Fruit fly (Drosophila melanogaster) whole organism, embryonic: Measurements from ENCODE around the gene CG7362.

Experiments used
- ATbp ChIP-seq: fragments of 200-800 bp; sonication (Bioruptor generic); optimal IDR thresholded peaks from 2 replicates; lab custom pipeline; 2017; ENCODE audit warnings: missing biosample characterization, mild to moderate bottlenecking, missing genetic modification characterization, missing genetic modification reagents
- Ada2b ChIP-seq: fragments of 200-800 bp; sonication (Bioruptor generic); IDR thresholded peaks from 2 replicates; pipeline ENCODE4 v1.3.6; 2022; ENCODE audit warnings: missing biosample characterization, missing genetic modification characterization
- Antp ChIP-seq: fragments of 200-800 bp; sonication (Bioruptor generic); optimal IDR thresholded peaks from 3 replicates; lab custom pipeline; 2016; ENCODE audit warnings: missing biosample characterization, missing genetic modification characterization
- CG10321 ChIP-seq: fragments of 200-800 bp; sonication (Bioruptor generic); IDR thresholded peaks from 2 replicates; pipeline ENCODE4 v1.3.6; 2022; ENCODE audit warnings: missing biosample characterization, missing genetic modification characterization
- CG11560 ChIP-seq: fragments of 200-800 bp; sonication (Bioruptor generic); IDR thresholded peaks from 3 replicates; pipeline ENCODE4 v1.3.6; 2022; ENCODE audit warnings: missing biosample characterization, missing genetic modification characterization
- CG13775 ChIP-seq: fragments of 200-800 bp; sonication (Bioruptor generic); optimal IDR thresholded peaks from 3 replicates; lab custom pipeline; 2017; ENCODE audit warnings: missing biosample characterization, mild to moderate bottlenecking, missing genetic modification characterization
- CG14710 ChIP-seq: fragments of 200-800 bp; sonication (Bioruptor generic); optimal IDR thresholded peaks from 3 replicates; lab custom pipeline; 2019; ENCODE audit warnings: missing biosample characterization, mild to moderate bottlenecking, missing genetic modification characterization, moderate library complexity
- CG15479 ChIP-seq: fragments of 200-800 bp; sonication (Bioruptor generic); optimal IDR thresholded peaks from 3 replicates; lab custom pipeline; 2019; ENCODE audit warnings: missing biosample characterization, mild to moderate bottlenecking, missing genetic modification characterization, moderate library complexity
- CG1602 ChIP-seq: fragments of 200-800 bp; sonication (Bioruptor generic); optimal IDR thresholded peaks from 3 replicates; lab custom pipeline; 2016; ENCODE audit warnings: missing biosample characterization, missing genetic modification characterization
- CG1603 ChIP-seq: fragments of 200-800 bp; sonication (Bioruptor generic); optimal IDR thresholded peaks from 2 replicates; lab custom pipeline; 2019; ENCODE audit warnings: missing biosample characterization, mild to moderate bottlenecking, missing genetic modification characterization, moderate library complexity
- CG16815 ChIP-seq: fragments of 200-800 bp; sonication (Bioruptor generic); optimal IDR thresholded peaks from 3 replicates; lab custom pipeline; 2017; ENCODE audit warnings: missing biosample characterization, mild to moderate bottlenecking, missing genetic modification characterization
- CG1832 ChIP-seq: fragments of 200-800 bp; sonication (Bioruptor generic); optimal IDR thresholded peaks from 2 replicates; lab custom pipeline; 2017; ENCODE audit warnings: missing biosample characterization, mild to moderate bottlenecking, missing genetic modification characterization, inconsistent platforms
- CG18764 ChIP-seq: fragments of 200-800 bp; sonication (Bioruptor generic); optimal IDR thresholded peaks from 3 replicates; lab custom pipeline; 2016; ENCODE audit warnings: missing biosample characterization, missing genetic modification characterization
- CG2199 ChIP-seq: fragments of 200-800 bp; sonication (Bioruptor generic); IDR thresholded peaks from 3 replicates; pipeline ENCODE4 v1.3.6; 2022; ENCODE audit warnings: missing biosample characterization, missing genetic modification characterization
- CG2202 ChIP-seq: fragments of 200-800 bp; sonication (Bioruptor generic); optimal IDR thresholded peaks from 2 replicates; lab custom pipeline; 2018; ENCODE audit warnings: missing biosample characterization, mild to moderate bottlenecking, missing genetic modification characterization
- CG32767 ChIP-seq: fragments of 200-800 bp; sonication (Bioruptor generic); IDR thresholded peaks from 2 replicates; pipeline ENCODE4 v1.3.6; 2022; ENCODE audit warnings: missing biosample characterization, missing genetic modification characterization
- CG33557 ChIP-seq: fragments of 200-800 bp; sonication (Bioruptor generic); optimal IDR thresholded peaks from 2 replicates; lab custom pipeline; 2019; ENCODE audit warnings: missing biosample characterization, mild to moderate bottlenecking, missing genetic modification characterization, moderate library complexity
- CG4328 ChIP-seq: fragments of 200-800 bp; sonication (Bioruptor generic); optimal IDR thresholded peaks from 3 replicates; lab custom pipeline; 2017; ENCODE audit warnings: missing biosample characterization, missing genetic modification reagents, missing genetic modification characterization
- CG4854 ChIP-seq: fragments of 200-800 bp; sonication (Bioruptor generic); optimal IDR thresholded peaks from 2 replicates; lab custom pipeline; 2016; ENCODE audit warnings: missing biosample characterization, missing genetic modification characterization, inconsistent platforms
- CG7745 ChIP-seq: fragments of 200-800 bp; sonication (Bioruptor generic); optimal IDR thresholded peaks from 2 replicates; lab custom pipeline; 2018; ENCODE audit warnings: missing biosample characterization, mild to moderate bottlenecking, missing genetic modification characterization, moderate library complexity
- CG7786 ChIP-seq: fragments of 200-800 bp; sonication (Bioruptor generic); optimal IDR thresholded peaks from 2 replicates; lab custom pipeline; 2016; ENCODE audit warnings: missing biosample characterization, missing genetic modification characterization
- CG8944 ChIP-seq: fragments of 200-800 bp; sonication (Bioruptor generic); optimal IDR thresholded peaks from 3 replicates; lab custom pipeline; 2016; ENCODE audit warnings: missing biosample characterization, missing genetic modification characterization
- CG9876 ChIP-seq: fragments of 200-800 bp; sonication (Bioruptor generic); optimal IDR thresholded peaks from 2 replicates; lab custom pipeline; 2016; ENCODE audit warnings: missing biosample characterization, missing genetic modification characterization
- CTCF ChIP-seq: fragments of 200-800 bp; sonication (Bioruptor generic); optimal IDR thresholded peaks from 2 replicates; lab custom pipeline; 2017; ENCODE audit warnings: missing biosample characterization, mild to moderate bottlenecking, missing genetic modification characterization, moderate library complexity
- D19A ChIP-seq: fragments of 200-800 bp; optimal IDR thresholded peaks from 3 replicates; lab custom pipeline; 2019; ENCODE audit warnings: missing biosample characterization, mild to moderate bottlenecking, missing genetic modification characterization, moderate library complexity
- Doc3 ChIP-seq: fragments of 200-800 bp; sonication (Bioruptor generic); IDR thresholded peaks from 3 replicates; pipeline ENCODE4 v1.3.6; 2022; ENCODE audit warnings: missing biosample characterization, missing genetic modification characterization; ENCODE audit not compliant: partially characterized antibody
- H15 ChIP-seq: fragments of 200-800 bp; sonication (Bioruptor generic); IDR thresholded peaks from 3 replicates; pipeline ENCODE4 v1.3.6; 2022; ENCODE audit warnings: missing biosample characterization, missing genetic modification characterization
- HHEX ChIP-seq: fragments of 200-800 bp; sonication (Bioruptor generic); optimal IDR thresholded peaks from 3 replicates; lab custom pipeline; 2017; ENCODE audit warnings: missing biosample characterization, mild to moderate bottlenecking, missing genetic modification characterization, missing genetic modification reagents
- Hr3 ChIP-seq: fragments of 200-800 bp; sonication (Bioruptor generic); optimal IDR thresholded peaks from 3 replicates; lab custom pipeline; 2016; ENCODE audit warnings: missing biosample characterization, missing genetic modification characterization
- Max ChIP-seq: fragments of 200-800 bp; sonication (Bioruptor generic); optimal IDR thresholded peaks from 2 replicates; lab custom pipeline; 2016; ENCODE audit warnings: missing biosample characterization, mild to moderate bottlenecking, missing genetic modification characterization
- Optix ChIP-seq: fragments of 200-800 bp; sonication (Bioruptor generic); IDR thresholded peaks from 3 replicates; pipeline ENCODE4 v1.3.6; 2022; ENCODE audit warnings: missing biosample characterization, missing genetic modification characterization
- PHDP ChIP-seq: fragments of 200-800 bp; sonication (Bioruptor generic); optimal IDR thresholded peaks from 3 replicates; lab custom pipeline; 2018; ENCODE audit warnings: missing biosample characterization, mild to moderate bottlenecking, missing genetic modification characterization, moderate library complexity
- Scr ChIP-seq: fragments of 200-800 bp; sonication (Bioruptor generic); IDR thresholded peaks from 2 replicates; pipeline ENCODE4 v1.3.6; 2022; ENCODE audit warnings: missing biosample characterization, missing genetic modification characterization; ENCODE audit not compliant: partially characterized antibody
- Six4 ChIP-seq: fragments of 200-800 bp; sonication (Bioruptor generic); optimal IDR thresholded peaks from 2 replicates; lab custom pipeline; 2016; ENCODE audit warnings: missing biosample characterization, missing genetic modification characterization
- Tbp ChIP-seq: fragments of >200 bp; optimal IDR thresholded peaks from 2 replicates; lab custom pipeline; 2018; ENCODE audit warnings: missing biosample characterization, missing genetic modification characterization
- Xbp1 ChIP-seq: fragments of 200-800 bp; sonication (Bioruptor generic); optimal IDR thresholded peaks from 3 replicates; lab custom pipeline; 2016; ENCODE audit warnings: missing biosample characterization, mild to moderate bottlenecking, missing genetic modification characterization
- ci ChIP-seq: fragments of 200-800 bp; sonication (Bioruptor generic); IDR thresholded peaks from 3 replicates; pipeline ENCODE4 v1.3.6; 2022; ENCODE audit warnings: missing biosample characterization, missing genetic modification characterization
- cwo ChIP-seq: fragments of 200-800 bp; sonication (Bioruptor generic); optimal IDR thresholded peaks from 3 replicates; lab custom pipeline; 2017; ENCODE audit warnings: missing biosample characterization, missing genetic modification characterization, mild to moderate bottlenecking, moderate library complexity, missing genetic modification reagents
- dan ChIP-seq: fragments of 200-800 bp; sonication (Bioruptor generic); IDR thresholded peaks from 2 replicates; pipeline ENCODE4 v1.3.6; 2022; ENCODE audit warnings: missing biosample characterization, missing genetic modification characterization
- dm ChIP-seq: fragments of 200-800 bp; sonication (Bioruptor generic); optimal IDR thresholded peaks from 3 replicates; lab custom pipeline; 2016; ENCODE audit warnings: missing biosample characterization, missing genetic modification characterization
- eve ChIP-seq, 2 experiments: fragments of >200 bp; optimal IDR thresholded peaks; 2 replicates each; lab custom pipeline; 2017; ENCODE audit warnings: missing biosample characterization in 2 of 2, missing genetic modification characterization in 2 of 2
- eyg ChIP-seq: fragments of 200-800 bp; sonication (Bioruptor generic); optimal IDR thresholded peaks from 3 replicates; lab custom pipeline; 2016; ENCODE audit warnings: missing biosample characterization, missing genetic modification characterization
- gfzf ChIP-seq: fragments of 200-800 bp; sonication (Bioruptor generic); optimal IDR thresholded peaks from 2 replicates; lab custom pipeline; 2016; ENCODE audit warnings: missing biosample characterization, mild to moderate bottlenecking, missing genetic modification characterization, moderate library complexity
- grn ChIP-seq: fragments of 200-800 bp; sonication (Bioruptor generic); optimal IDR thresholded peaks from 3 replicates; lab custom pipeline; 2017; ENCODE audit warnings: missing biosample characterization, missing genetic modification characterization
- hb ChIP-seq: fragments of 200-800 bp; sonication (Bioruptor generic); IDR thresholded peaks from 3 replicates; pipeline ENCODE4 v1.3.6; 2022; ENCODE audit warnings: missing biosample characterization, missing genetic modification characterization; ENCODE audit not compliant: partially characterized antibody
- mam ChIP-seq: fragments of 200-800 bp; sonication (Bioruptor generic); optimal IDR thresholded peaks from 3 replicates; lab custom pipeline; 2016; ENCODE audit warnings: missing biosample characterization, missing genetic modification characterization
- ro ChIP-seq: fragments of 200-800 bp; sonication (Bioruptor generic); IDR thresholded peaks from 2 replicates; pipeline ENCODE4 v1.3.6; 2022; ENCODE audit warnings: missing biosample characterization, missing genetic modification characterization
- slp2 ChIP-seq: fragments of 200-800 bp; sonication (Bioruptor generic); optimal IDR thresholded peaks from 2 replicates; lab custom pipeline; 2016; ENCODE audit warnings: missing biosample characterization, missing genetic modification characterization
- trh ChIP-seq: fragments of 200-800 bp; sonication (Bioruptor generic); optimal IDR thresholded peaks from 2 replicates; lab custom pipeline; 2016; ENCODE audit warnings: missing biosample characterization, missing genetic modification characterization
- z ChIP-seq: fragments of 200-800 bp; sonication (Bioruptor generic); IDR thresholded peaks from 3 replicates; pipeline ENCODE4 v1.3.6; 2022; ENCODE audit warnings: missing biosample characterization, missing genetic modification characterization

Gene CG7362

dm6 chr3R:14714147-14714903, 39.9 kb downstream of the CG7362 start (continued):
- TF ChIP-seq Doc3 (GFP tag; lab: Robert Waterston, UW) = no peak
- TF ChIP-seq z = peak; percentile 27; the same call in 1 of the 3 replicates
- peak; percentile 22 for TF ChIP-seq CG4854 (GFP tag; lab: Kevin White, UChicago)
- peak; percentile 36 for TF ChIP-seq CG8944 (GFP tag; lab: Kevin White, UChicago)
- TF ChIP-seq hb (GFP tag; lab: Robert Waterston, UW) = no peak
- peak; percentile 94 for TF ChIP-seq CG14710 (tag; lab: Kevin White, UChicago)
- TF ChIP-seq trh (GFP tag; lab: Kevin White, UChicago) = no peak
- TF ChIP-seq HHEX (GFP tag; lab: Kevin White, UChicago) = peak; percentile 60
- peak; percentile 37 for TF ChIP-seq CTCF (GFP tag; lab: Kevin White, UChicago)
- no peak for TF ChIP-seq CG11560
- TF ChIP-seq Ada2b (GFP tag; lab: Robert Waterston, UW) = 0 out of 2 replicates have a peak, but pooled peaks have one; percentile 8
- TF ChIP-seq CG4328 (GFP tag; lab: Kevin White, UChicago) = peak; percentile 64
- peak; percentile 89 for TF ChIP-seq CG1832 (GFP tag; lab: Kevin White, UChicago)
- TF ChIP-seq CG9876 = no peak
- 0 out of 2 replicates have a peak, but pooled peaks have one; percentile 13 for TF ChIP-seq CG32767 (GFP tag; lab: Robert Waterston, UW)
- TF ChIP-seq PHDP (tag; lab: Kevin White, UChicago) = peak; percentile 56
- TF ChIP-seq ci = peak; percentile 67
- TF ChIP-seq Antp = no peak
- no peak for TF ChIP-seq ro
- peak; percentile 79 for TF ChIP-seq Six4
- no peak for TF ChIP-seq mam
- peak; percentile 87 for TF ChIP-seq D19A (tag; lab: Kevin White, UChicago)
- TF ChIP-seq CG1602 (GFP tag; lab: Kevin White, UChicago) = peak; percentile 48
- no peak for TF ChIP-seq gfzf (GFP tag; lab: Kevin White, UChicago)
- TF ChIP-seq CG16815 (GFP tag; lab: Kevin White, UChicago) = no peak
- no peak for TF ChIP-seq Optix (GFP tag; lab: Robert Waterston, UW)
- TF ChIP-seq CG1603 (tag; lab: Kevin White, UChicago) = peak; percentile 28
- TF ChIP-seq cwo (GFP tag; lab: Kevin White, UChicago) = peak; percentile 54
- peak; percentile 85 for TF ChIP-seq CG18764 (GFP tag; lab: Kevin White, UChicago)
- TF ChIP-seq dan (GFP tag; lab: Robert Waterston, UW) = no peak
- peak; percentile 82 for TF ChIP-seq CG33557 (GFP tag; lab: Kevin White, UChicago)
- no peak for TF ChIP-seq CG7786 (GFP tag; lab: Kevin White, UChicago)
- 0 out of 2 replicates have a peak, but pooled peaks have one; percentile 10 for TF ChIP-seq Scr
- no peak for TF ChIP-seq Tbp (GFP tag; lab: Kevin White, UChicago)
- TF ChIP-seq CG15479 (GFP tag; lab: Kevin White, UChicago) = peak; percentile 68
- TF ChIP-seq Xbp1 (GFP tag; lab: Kevin White, UChicago) = peak; percentile 32
- no peak for TF ChIP-seq CG10321 (GFP tag; lab: Robert Waterston, UW)
- no peak for TF ChIP-seq H15
- TF ChIP-seq ATbp = peak; percentile 69
- TF ChIP-seq eyg (GFP tag; lab: Kevin White, UChicago) = no peak
- TF ChIP-seq CG13775 (GFP tag; lab: Kevin White, UChicago) = peak; percentile 19
- no peak for TF ChIP-seq CG2199 (GFP tag; lab: Robert Waterston, UW)
- TF ChIP-seq CG2202 (tag; lab: Kevin White, UChicago) = no peak
- TF ChIP-seq grn = peak; percentile 1
- no peak for TF ChIP-seq slp2 (GFP tag; lab: Kevin White, UChicago)
- TF ChIP-seq dm (GFP tag; lab: Kevin White, UChicago) = no peak
- no peak for TF ChIP-seq eve (GFP tag; optimal IDR thresholded peaks at IDR 0.05; lab: Kevin White, UChicago)
- TF ChIP-seq Hr3 (GFP tag; lab: Kevin White, UChicago) = peak; percentile 63
- TF ChIP-seq CG7745 = no peak
- peak; percentile 75 for TF ChIP-seq Max (GFP tag; lab: Kevin White, UChicago)
